Fruit fly (Drosophila melanogaster) Kc167 (cell line): ENCODE measurements around the gene Acat1.

Source experiments
- Myc ChIP-seq: fragments of >200 bp; optimal IDR thresholded peaks from 2 replicates; lab custom pipeline; 2017; ENCODE audit warnings: missing external identifiers
- ttk ChIP-seq: sonication (Bioruptor generic); optimal IDR thresholded peaks from 2 replicates; lab custom pipeline; 2017; ENCODE audit warnings: missing external identifiers

DNA sequence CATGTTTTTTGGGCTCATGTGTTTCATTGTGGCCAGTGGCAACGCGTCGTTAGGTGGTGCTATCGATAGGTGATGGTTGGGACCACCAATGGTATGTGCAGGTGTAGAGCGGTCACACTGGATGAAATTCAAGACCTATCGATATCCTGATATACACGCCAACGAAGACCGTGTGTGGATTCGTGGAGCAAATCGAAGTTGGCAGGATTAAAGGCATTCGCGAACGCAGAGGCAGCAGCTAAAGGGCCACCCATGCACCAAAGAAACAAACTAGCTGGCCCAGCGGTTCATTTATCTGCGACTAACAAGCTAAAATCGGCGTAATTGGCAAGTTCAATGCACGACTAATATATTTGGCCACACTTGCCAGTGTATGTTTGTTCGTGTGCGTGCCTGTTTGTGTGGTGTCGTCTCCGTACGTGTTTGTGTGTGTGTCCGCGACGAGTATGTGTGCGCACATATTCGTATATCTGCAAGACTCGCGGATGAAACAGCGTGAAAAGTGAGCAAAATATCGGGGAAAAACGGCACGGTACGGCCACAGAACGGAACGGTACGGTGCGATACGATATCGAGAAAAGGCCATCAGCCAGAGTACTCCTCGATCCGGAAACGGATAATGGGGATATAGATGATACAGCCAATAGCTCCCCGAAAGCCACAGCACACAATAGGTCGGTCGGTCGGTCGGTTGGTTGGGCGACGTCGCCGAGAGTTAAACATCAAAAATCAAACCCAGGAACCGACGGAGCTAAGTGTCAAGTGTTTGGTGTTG, 47.4 kb upstream of the Acat1 start, which contains the start of gene Ubr3:
- TF ChIP-seq ttk (no peak), Myc (no peak)
